Fruit fly (Drosophila melanogaster): ENCODE data around the gene Spn28F.

Spn28F gene

DNA sequence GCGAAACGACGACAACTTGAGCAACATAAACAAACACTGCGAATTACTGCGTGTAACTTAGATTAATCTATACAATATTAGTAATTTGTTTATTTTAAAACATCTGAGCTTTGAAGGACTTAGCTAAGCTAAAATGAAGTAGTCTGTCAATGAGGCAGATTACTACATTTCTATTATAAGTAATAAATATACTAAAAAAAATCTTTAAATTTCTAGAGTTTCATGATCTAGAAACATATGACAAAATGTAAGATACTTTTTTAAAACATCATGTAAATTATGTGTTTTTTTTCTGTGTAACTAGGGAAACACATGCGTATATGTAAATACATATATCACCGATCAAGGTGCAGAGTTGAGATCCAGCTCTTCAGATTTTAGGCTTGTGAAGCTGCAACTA lies 24.5 kb upstream of the Spn28F start (continued):
- TF ChIP-seq Blimp-1 (GFP tag; optimal IDR thresholded peaks at IDR 0.05), result peak; percentile 59
- peak; percentile 31 for TF ChIP-seq jing (GFP tag; optimal IDR thresholded peaks at IDR 0.05)
- peak; percentile 73 for TF ChIP-seq row (GFP tag; IDR thresholded peaks at IDR 0.05)
- no peak for TF ChIP-seq insv (GFP tag; optimal IDR thresholded peaks at IDR 0.05)
- TF ChIP-seq CG6854 (GFP tag; optimal IDR thresholded peaks at IDR 0.05), result peak; percentile 14
- no peak for TF ChIP-seq Stat92E (GFP tag; optimal IDR thresholded peaks at IDR 0.05)
- no peak for TF ChIP-seq Sry-β (GFP tag; optimal IDR thresholded peaks at IDR 0.05)
- TF ChIP-seq CG13287 (GFP tag; IDR thresholded peaks at IDR 0.05; ENCODE audit: partially characterized antibody), result no peak
- TF ChIP-seq gsb (GFP tag; IDR thresholded peaks at IDR 0.05), result no peak
- no peak for TF ChIP-seq Chrac-16 (GFP tag; optimal IDR thresholded peaks at IDR 0.05)
- TF ChIP-seq wdn (GFP tag; IDR thresholded peaks at IDR 0.05), result no peak
- no peak for TF ChIP-seq H15 (GFP tag; IDR thresholded peaks at IDR 0.05)
- peak; percentile 32; the same call in 1 of the 2 replicates for TF ChIP-seq CG7372 (GFP tag; IDR thresholded peaks at IDR 0.05)
- no peak for TF ChIP-seq ash1 (GFP tag; optimal IDR thresholded peaks at IDR 0.05)
- TF ChIP-seq Oli (tag; optimal IDR thresholded peaks at IDR 0.05), result peak; percentile 70
- no peak for TF ChIP-seq Dll (GFP tag; IDR thresholded peaks at IDR 0.05; ENCODE audit: partially characterized antibody)
- no peak for TF ChIP-seq tx (GFP tag; optimal IDR thresholded peaks at IDR 0.05)
- no peak for TF ChIP-seq CG7987 (GFP tag; optimal IDR thresholded peaks at IDR 0.05)
- peak; percentile 31 for TF ChIP-seq CG6765 (GFP tag; optimal IDR thresholded peaks at IDR 0.05)
- TF ChIP-seq Rfx (GFP tag; IDR thresholded peaks at IDR 0.05), result peak; percentile 36; the same call in 1 of the 2 replicates
- no peak for TF ChIP-seq CG1024 (GFP tag; IDR thresholded peaks at IDR 0.05)
- TF ChIP-seq tna (GFP tag; IDR thresholded peaks at IDR 0.05; ENCODE audit: partially characterized antibody), result no peak
- no peak for TF ChIP-seq CG4730 (GFP tag; IDR thresholded peaks at IDR 0.05)
- no peak for TF ChIP-seq CG16779 (GFP tag; IDR thresholded peaks at IDR 0.05)
- no peak for TF ChIP-seq crc (GFP tag; optimal IDR thresholded peaks at IDR 0.05)
- no peak for TF ChIP-seq Hmx (GFP tag; optimal IDR thresholded peaks at IDR 0.05)
- TF ChIP-seq org-1 (GFP tag; optimal IDR thresholded peaks at IDR 0.05), result peak; percentile 44
- TF ChIP-seq Oaz (GFP tag; IDR thresholded peaks at IDR 0.05), result peak; percentile 28; the same call in 1 of the 2 replicates
- no peak for TF ChIP-seq CG18476 (GFP tag; optimal IDR thresholded peaks at IDR 0.05)
- no peak for TF ChIP-seq gcm2 (GFP tag; optimal IDR thresholded peaks at IDR 0.05)
- peak; percentile 53 for TF ChIP-seq grau (tag; optimal IDR thresholded peaks at IDR 0.05)
- TF ChIP-seq kay (GFP tag; optimal IDR thresholded peaks at IDR 0.05), result no peak
- peak; percentile 55 for TF ChIP-seq CG12104 (GFP tag; optimal IDR thresholded peaks at IDR 0.05)
- no peak for TF ChIP-seq CG17912 (GFP tag; optimal IDR thresholded peaks at IDR 0.05)
- no peak for TF ChIP-seq CG8765 (GFP tag; IDR thresholded peaks at IDR 0.05)
- peak; percentile 58; the same call in 1 of the 2 replicates for TF ChIP-seq E2f1 (GFP tag; IDR thresholded peaks at IDR 0.05)
- peak; percentile 43; the same call in 1 of the 3 replicates for TF ChIP-seq Aef1 (GFP tag; IDR thresholded peaks at IDR 0.05)
- TF ChIP-seq croc (GFP tag; conservative IDR thresholded peaks at IDR 0.05), result peak; percentile 35; the same call in 1 of the 3 replicates
- TF ChIP-seq ems (GFP tag; optimal IDR thresholded peaks at IDR 0.05), result no peak
- TF ChIP-seq CG17385 (GFP tag; optimal IDR thresholded peaks at IDR 0.05), result peak; percentile 53
- no peak for TF ChIP-seq CG14050 (GFP tag; IDR thresholded peaks at IDR 0.05)
- TF ChIP-seq CG15696 (tag; optimal IDR thresholded peaks at IDR 0.05), result no peak
- no peak for TF ChIP-seq kni (GFP tag; optimal IDR thresholded peaks at IDR 0.05)
- no peak for TF ChIP-seq H2.0 (GFP tag; IDR thresholded peaks at IDR 0.05)
- TF ChIP-seq CG15073 (GFP tag; optimal IDR thresholded peaks at IDR 0.05), result no peak
- no peak for TF ChIP-seq fu2 (GFP tag; optimal IDR thresholded peaks at IDR 0.05)
- no peak for TF ChIP-seq CG7963 (GFP tag; IDR thresholded peaks at IDR 0.05; ENCODE audit: partially characterized antibody)
- peak; percentile 22 for TF ChIP-seq scrt (GFP tag; optimal IDR thresholded peaks at IDR 0.05)
- no peak for TF ChIP-seq CG31388 (GFP tag; optimal IDR thresholded peaks at IDR 0.05)
- peak; percentile 19; the same call in 1 of the 2 replicates for TF ChIP-seq E2f2 (GFP tag; IDR thresholded peaks at IDR 0.05)
- no peak for TF ChIP-seq CG18764 (GFP tag; optimal IDR thresholded peaks at IDR 0.05)
